Worm (Caenorhabditis elegans): ENCODE results near the gene dmd-3.

Gene dmd-3

ce11 chrV:19671816-19672215, 16.8 kb upstream of the dmd-3 start:
- TF ChIP-seq mml-1 (tag; optimal IDR thresholded peaks at IDR 0.05) (no peak), nhr-23 (tag; optimal IDR thresholded peaks at IDR 0.05) (no peak), nhr-77 (tag; optimal IDR thresholded peaks at IDR 0.05) (no peak), snpc-4 (tag; optimal IDR thresholded peaks at IDR 0.05) (no peak), jun-1 (tag; optimal IDR thresholded peaks at IDR 0.05) (no peak), ama-1 (optimal IDR thresholded peaks at IDR 0.05) (no peak), ztf-4 (tag; optimal IDR thresholded peaks at IDR 0.05) (no peak), ceh-16 (tag; optimal IDR thresholded peaks at IDR 0.05) (no peak), tbx-2 (tag; optimal IDR thresholded peaks at IDR 0.05) (no peak), ZK546.5 (tag; optimal IDR thresholded peaks at IDR 0.05) (no peak), ceh-82 (tag; optimal IDR thresholded peaks at IDR 0.05) (no peak), skn-1 (tag; optimal IDR thresholded peaks at IDR 0.05) (no peak), nhr-12 (tag; optimal IDR thresholded peaks at IDR 0.05) (no peak), nhr-67 (tag; optimal IDR thresholded peaks at IDR 0.05) (no peak), nhr-28 (tag; optimal IDR thresholded peaks at IDR 0.05) (no peak), lin-15B (tag; optimal IDR thresholded peaks at IDR 0.05) (no peak)

ce11 chrV:19670866-19671265, 15.8 kb upstream of the dmd-3 start:
- TF ChIP-seq ztf-11 (tag; optimal IDR thresholded peaks at IDR 0.05) (no peak), ceh-16 (tag; optimal IDR thresholded peaks at IDR 0.05) (no peak), ceh-28 (tag; optimal IDR thresholded peaks at IDR 0.05) (no peak), aly-2 (tag; optimal IDR thresholded peaks at IDR 0.05) (no peak), elt-1 (tag; optimal IDR thresholded peaks at IDR 0.05) (no peak), fkh-10 (GFP tag; optimal IDR thresholded peaks at IDR 0.05) (no peak), pqm-1 (tag; optimal IDR thresholded peaks at IDR 0.05) (no peak), hmg-11 (tag; optimal IDR thresholded peaks at IDR 0.05) (no peak), nhr-76 (tag; optimal IDR thresholded peaks at IDR 0.05) (no peak), pha-4 (tag; optimal IDR thresholded peaks at IDR 0.05) (no peak), nhr-23 (tag; optimal IDR thresholded peaks at IDR 0.05) (no peak), unc-62 (GFP tag; optimal IDR thresholded peaks at IDR 0.05) (no peak), nfya-1 (tag; optimal IDR thresholded peaks at IDR 0.05; ENCODE audit: insufficient read depth) (no peak), elt-2 (tag; optimal IDR thresholded peaks at IDR 0.05) (no peak), skn-1 (tag; optimal IDR thresholded peaks at IDR 0.05) (no peak), nhr-43 (tag; optimal IDR thresholded peaks at IDR 0.05; ENCODE audit: poor library complexity, severe bottlenecking) (no peak), nhr-12 (tag; optimal IDR thresholded peaks at IDR 0.05) (no peak), tbx-2 (tag; optimal IDR thresholded peaks at IDR 0.05) (no peak), fkh-2 (tag; optimal IDR thresholded peaks at IDR 0.05) (no peak), lsy-12 (tag; optimal IDR thresholded peaks at IDR 0.05) (no peak)

- TF ChIP-seq nhr-25 (tag; optimal IDR thresholded peaks at IDR 0.05) (no peak), sea-2 (GFP tag; optimal IDR thresholded peaks at IDR 0.05) (no peak), ceh-9 (tag; optimal IDR thresholded peaks at IDR 0.05) (no peak), lsy-12 (tag; optimal IDR thresholded peaks at IDR 0.05) (no peak), nhr-28 (tag; optimal IDR thresholded peaks at IDR 0.05) (no peak), egl-5 (tag; optimal IDR thresholded peaks at IDR 0.05) (no peak), nfya-1 (tag; optimal IDR thresholded peaks at IDR 0.05; ENCODE audit: insufficient read depth) (no peak), pqm-1 (tag; optimal IDR thresholded peaks at IDR 0.05) (no peak), daf-12 (tag; optimal IDR thresholded peaks at IDR 0.05) (no peak), ceh-16 (tag; optimal IDR thresholded peaks at IDR 0.05) (no peak), egl-27 (tag; optimal IDR thresholded peaks at IDR 0.05) (no peak)
Measured at ce11 chrV:19669959-19670358, 14.9 kb upstream of the dmd-3 start, which contains the start of gene Y43F8C.11. Gene Y43F8C.11 (plus strand): TSS chrV:19670259.

ce11 chrV:19668213-19668612, 13.2 kb upstream of the dmd-3 start:
- TF ChIP-seq daf-12 (tag; optimal IDR thresholded peaks at IDR 0.05) = no peak
- no peak for TF ChIP-seq ztf-11 (tag; optimal IDR thresholded peaks at IDR 0.05)
- no peak for TF ChIP-seq fkh-2 (tag; optimal IDR thresholded peaks at IDR 0.05)
- no peak for TF ChIP-seq nhr-77 (tag; optimal IDR thresholded peaks at IDR 0.05)
- TF ChIP-seq nhr-28 (tag; optimal IDR thresholded peaks at IDR 0.05) = no peak
- no peak for TF ChIP-seq nhr-25 (tag; optimal IDR thresholded peaks at IDR 0.05)
- no peak for TF ChIP-seq ama-1 (optimal IDR thresholded peaks at IDR 0.05)
- no peak for TF ChIP-seq mdl-1 (tag; optimal IDR thresholded peaks at IDR 0.05)
- no peak for TF ChIP-seq ztf-4 (tag; optimal IDR thresholded peaks at IDR 0.05)
- no peak for TF ChIP-seq ceh-28 (tag; optimal IDR thresholded peaks at IDR 0.05)
- no peak for TF ChIP-seq nhr-11 (tag; optimal IDR thresholded peaks at IDR 0.05)
- no peak for TF ChIP-seq ceh-82 (tag; optimal IDR thresholded peaks at IDR 0.05)
- no peak for TF ChIP-seq nhr-67 (tag; optimal IDR thresholded peaks at IDR 0.05)
- TF ChIP-seq R02D3.7 (tag; optimal IDR thresholded peaks at IDR 0.05) = no peak
- no peak for TF ChIP-seq elt-2 (tag; optimal IDR thresholded peaks at IDR 0.05)
